1 fruit fly cellular context compared by ENCODE assay signal in genomic region chr3R:23293066-23293777, dm6.
TF ChIP-seq lines count a peak whose summit lies in the region.

No protein-coding gene starts in this region.

TF ChIP-seq in whole organism, embryonic, 481 proteins besides CTCF, POLR2A, EP300 and RAD21 (continued from another document and continues in another):
- peak; percentile 48 for TF ChIP-seq CG10543 (GFP tag; optimal IDR thresholded peaks at IDR 0.05; lab: Kevin White, UChicago)
- TF ChIP-seq mam (GFP tag; optimal IDR thresholded peaks at IDR 0.05; lab: Kevin White, UChicago) = no peak
- no peak for TF ChIP-seq CG17568 (GFP tag; optimal IDR thresholded peaks at IDR 0.05; lab: Kevin White, UChicago)
- TF ChIP-seq CG13894 (tag; optimal IDR thresholded peaks at IDR 0.05; lab: Kevin White, UChicago) = no peak
- TF ChIP-seq tgo (GFP tag; IDR thresholded peaks at IDR 0.05; lab: Robert Waterston, UW) = peak; percentile 70
- TF ChIP-seq CG43689 (GFP tag; IDR thresholded peaks at IDR 0.05; lab: Robert Waterston, UW) = no peak
- TF ChIP-seq sqz (GFP tag; optimal IDR thresholded peaks at IDR 0.05; lab: Kevin White, UChicago) = peak; percentile 48
- TF ChIP-seq CG4854 (GFP tag; optimal IDR thresholded peaks at IDR 0.05; lab: Kevin White, UChicago) = no peak
- TF ChIP-seq pum (GFP tag; optimal IDR thresholded peaks at IDR 0.05; lab: Kevin White, UChicago) = no peak
- TF ChIP-seq CG12104 (GFP tag; optimal IDR thresholded peaks at IDR 0.05; lab: Kevin White, UChicago) = no peak
- TF ChIP-seq CG10979 (tag; optimal IDR thresholded peaks at IDR 0.05; lab: Kevin White, UChicago) = peak; percentile 70
- no peak for TF ChIP-seq Bdp1 (GFP tag; optimal IDR thresholded peaks at IDR 0.05; lab: Kevin White, UChicago)
- peak; percentile 56; the same call in 2 of the 3 replicates for TF ChIP-seq H15 (GFP tag; IDR thresholded peaks at IDR 0.05; lab: Robert Waterston, UW)
- no peak for TF ChIP-seq CG1647 (GFP tag; optimal IDR thresholded peaks at IDR 0.05; lab: Kevin White, UChicago)
- no peak for TF ChIP-seq psq (GFP tag; optimal IDR thresholded peaks at IDR 0.05; lab: Kevin White, UChicago)
- peak; percentile 53 for TF ChIP-seq CG6254 (GFP tag; optimal IDR thresholded peaks at IDR 0.05; lab: Kevin White, UChicago)
- TF ChIP-seq lab (GFP tag; optimal IDR thresholded peaks at IDR 0.05; lab: Kevin White, UChicago) = peak; percentile 45
- TF ChIP-seq Ets97D (GFP tag; optimal IDR thresholded peaks at IDR 0.05; lab: Kevin White, UChicago) = no peak
- TF ChIP-seq sc (optimal IDR thresholded peaks at IDR 0.05; lab: Kevin White, UChicago) = no peak
- TF ChIP-seq sc (GFP tag; optimal IDR thresholded peaks at IDR 0.05; lab: Kevin White, UChicago) = no peak
- no peak for TF ChIP-seq vfl (GFP tag; optimal IDR thresholded peaks at IDR 0.05; lab: Kevin White, UChicago)
- TF ChIP-seq Ada2b (GFP tag; IDR thresholded peaks at IDR 0.05; lab: Robert Waterston, UW) = 0 out of 2 replicates have a peak, but pooled peaks have one; percentile 19
- TF ChIP-seq Lhr (GFP tag; optimal IDR thresholded peaks at IDR 0.05; lab: Kevin White, UChicago) = no peak
- no peak for TF ChIP-seq C15 (GFP tag; IDR thresholded peaks at IDR 0.05; lab: Robert Waterston, UW)
- TF ChIP-seq ranshi (GFP tag; IDR thresholded peaks at IDR 0.05; lab: Robert Waterston, UW) = peak; percentile 74
- peak; percentile 12 for TF ChIP-seq zf30C (GFP tag; optimal IDR thresholded peaks at IDR 0.05; lab: Kevin White, UChicago)
- peak; percentile 61 for TF ChIP-seq Xbp1 (GFP tag; optimal IDR thresholded peaks at IDR 0.05; lab: Kevin White, UChicago)
- peak; percentile 89 for TF ChIP-seq CG10321 (GFP tag; IDR thresholded peaks at IDR 0.05; lab: Robert Waterston, UW)
- no peak for TF ChIP-seq Lpt (GFP tag; optimal IDR thresholded peaks at IDR 0.05; lab: Kevin White, UChicago)
- TF ChIP-seq Nf-YC (tag; optimal IDR thresholded peaks at IDR 0.05; lab: Kevin White, UChicago) = peak; percentile 100
- TF ChIP-seq bbx (GFP tag; IDR thresholded peaks at IDR 0.05; lab: Robert Waterston, UW; ENCODE audit: partially characterized antibody) = no peak
- TF ChIP-seq CG8359 (GFP tag; optimal IDR thresholded peaks at IDR 0.05; lab: Kevin White, UChicago; ENCODE audit: borderline replicate concordance) = no peak
- TF ChIP-seq CG9437 (GFP tag; optimal IDR thresholded peaks at IDR 0.05; lab: Kevin White, UChicago) = no peak
- TF ChIP-seq CG33213 (GFP tag; optimal IDR thresholded peaks at IDR 0.05; lab: Kevin White, UChicago) = no peak
- TF ChIP-seq Rx (GFP tag; IDR thresholded peaks at IDR 0.05; lab: Robert Waterston, UW) = no peak
- no peak for TF ChIP-seq CG15269 (tag; optimal IDR thresholded peaks at IDR 0.05; lab: Kevin White, UChicago)
- no peak for TF ChIP-seq hkb (optimal IDR thresholded peaks at IDR 0.05; lab: Kevin White, UChicago)
- peak; percentile 78 for TF ChIP-seq hkb (GFP tag; IDR thresholded peaks at IDR 0.05; lab: Robert Waterston, UW)
- no peak for TF ChIP-seq CG15601 (tag; optimal IDR thresholded peaks at IDR 0.05; lab: Kevin White, UChicago)
- no peak for TF ChIP-seq CG11504 (tag; optimal IDR thresholded peaks at IDR 0.05; lab: Kevin White, UChicago)
- TF ChIP-seq Hr78 (GFP tag; optimal IDR thresholded peaks at IDR 0.05; lab: Kevin White, UChicago) = no peak
- 0 out of 2 replicates have a peak, but pooled peaks have one; percentile 9 for TF ChIP-seq CG6272 (GFP tag; IDR thresholded peaks at IDR 0.05; lab: Robert Waterston, UW)
- TF ChIP-seq CG3065 (GFP tag; optimal IDR thresholded peaks at IDR 0.05; lab: Kevin White, UChicago) = no peak
- TF ChIP-seq CG6854 (GFP tag; optimal IDR thresholded peaks at IDR 0.05; lab: Kevin White, UChicago) = no peak
- no peak for TF ChIP-seq her (GFP tag; optimal IDR thresholded peaks at IDR 0.05; lab: Kevin White, UChicago)
- TF ChIP-seq crol (GFP tag; IDR thresholded peaks at IDR 0.05; lab: Robert Waterston, UW) = no peak
- peak; percentile 45 for TF ChIP-seq CG2875 (GFP tag; optimal IDR thresholded peaks at IDR 0.05; lab: Kevin White, UChicago)
- no peak for TF ChIP-seq Tbp (GFP tag; optimal IDR thresholded peaks at IDR 0.05; lab: Kevin White, UChicago)
- peak; percentile 19 for TF ChIP-seq CG2116 (GFP tag; optimal IDR thresholded peaks at IDR 0.05; lab: Kevin White, UChicago)
- TF ChIP-seq CG14667 (GFP tag; IDR thresholded peaks at IDR 0.05; lab: Robert Waterston, UW) = peak; percentile 61; the same call in 1 of the 2 replicates
- no peak for TF ChIP-seq Atf3 (GFP tag; optimal IDR thresholded peaks at IDR 0.05; lab: Kevin White, UChicago)
- peak; percentile 84 for TF ChIP-seq CG17328 (GFP tag; IDR thresholded peaks at IDR 0.05; lab: Robert Waterston, UW)
- TF ChIP-seq stwl (tag; optimal IDR thresholded peaks at IDR 0.05; lab: Kevin White, UChicago) = no peak
- peak; percentile 47 for TF ChIP-seq gcm (GFP tag; optimal IDR thresholded peaks at IDR 0.05; lab: Kevin White, UChicago)
- no peak for TF ChIP-seq abd-A (tag; optimal IDR thresholded peaks at IDR 0.05; lab: Kevin White, UChicago)
- TF ChIP-seq CG13424 (tag; optimal IDR thresholded peaks at IDR 0.05; lab: Kevin White, UChicago) = peak; percentile 32
- TF ChIP-seq CG9932 (GFP tag; IDR thresholded peaks at IDR 0.05; lab: Robert Waterston, UW) = no peak
- no peak for TF ChIP-seq CG17186 (GFP tag; optimal IDR thresholded peaks at IDR 0.05; lab: Kevin White, UChicago)
- peak; percentile 31; the same call in 1 of the 4 replicates for TF ChIP-seq Gug (GFP tag; IDR thresholded peaks at IDR 0.05; lab: Robert Waterston, UW)
- TF ChIP-seq CG4617 (GFP tag; optimal IDR thresholded peaks at IDR 0.05; lab: Kevin White, UChicago; ENCODE audit: borderline replicate concordance) = no peak
- peak; percentile 46; the same call in 1 of the 2 replicates for TF ChIP-seq CG11696 (GFP tag; IDR thresholded peaks at IDR 0.05; lab: Robert Waterston, UW)
- no peak for TF ChIP-seq yki (optimal IDR thresholded peaks at IDR 0.05; lab: Kevin White, UChicago)
- peak; percentile 50; the same call in 1 of the 3 replicates for TF ChIP-seq dysf (GFP tag; IDR thresholded peaks at IDR 0.05; lab: Robert Waterston, UW)
- peak; percentile 55 for TF ChIP-seq Six4 (GFP tag; optimal IDR thresholded peaks at IDR 0.05; lab: Kevin White, UChicago)
- TF ChIP-seq ase (GFP tag; IDR thresholded peaks at IDR 0.05; lab: Robert Waterston, UW) = peak; percentile 49; the same call in 2 of the 3 replicates
- TF ChIP-seq Lim3 (GFP tag; IDR thresholded peaks at IDR 0.05; lab: Robert Waterston, UW) = 0 out of 2 replicates have a peak, but pooled peaks have one; percentile 19
- peak; percentile 9 for TF ChIP-seq chn (GFP tag; optimal IDR thresholded peaks at IDR 0.05; lab: Kevin White, UChicago)
- TF ChIP-seq CG2889 (GFP tag; IDR thresholded peaks at IDR 0.05; lab: Robert Waterston, UW) = no peak
- TF ChIP-seq CG13123 (GFP tag; optimal IDR thresholded peaks at IDR 0.05; lab: Kevin White, UChicago) = no peak
- no peak for TF ChIP-seq CG7963 (GFP tag; IDR thresholded peaks at IDR 0.05; lab: Robert Waterston, UW; ENCODE audit: partially characterized antibody)
- TF ChIP-seq crc (GFP tag; optimal IDR thresholded peaks at IDR 0.05; lab: Kevin White, UChicago) = no peak
- no peak for TF ChIP-seq ham (GFP tag; IDR thresholded peaks at IDR 0.05; lab: Robert Waterston, UW)
- 0 out of 3 replicates have a peak, but pooled peaks have one; percentile 48 for TF ChIP-seq z (GFP tag; IDR thresholded peaks at IDR 0.05; lab: Robert Waterston, UW)
- no peak; the same call in 2 of the 3 replicates for TF ChIP-seq Dbx (GFP tag; IDR thresholded peaks at IDR 0.05; lab: Robert Waterston, UW)
- TF ChIP-seq CG30020 (tag; optimal IDR thresholded peaks at IDR 0.05; lab: Kevin White, UChicago) = no peak
- no peak for TF ChIP-seq Kr (GFP tag; optimal IDR thresholded peaks at IDR 0.05; lab: Kevin White, UChicago)
- peak; percentile 7 for TF ChIP-seq CG30431 (GFP tag; optimal IDR thresholded peaks at IDR 0.05; lab: Kevin White, UChicago)
- TF ChIP-seq Scr (GFP tag; IDR thresholded peaks at IDR 0.05; lab: Robert Waterston, UW; ENCODE audit: partially characterized antibody) = no peak
- peak; percentile 43; the same call in 1 of the 2 replicates for TF ChIP-seq CG11085 (GFP tag; IDR thresholded peaks at IDR 0.05; lab: Robert Waterston, UW)
- no peak for TF ChIP-seq CG7271 (tag; optimal IDR thresholded peaks at IDR 0.05; lab: Kevin White, UChicago)
- TF ChIP-seq CG14014 (GFP tag; IDR thresholded peaks at IDR 0.05; lab: Robert Waterston, UW) = peak; percentile 47; the same call in 1 of the 2 replicates
- TF ChIP-seq shn (GFP tag; optimal IDR thresholded peaks at IDR 0.05; lab: Kevin White, UChicago) = no peak
- no peak for TF ChIP-seq CHES-1-like (GFP tag; optimal IDR thresholded peaks at IDR 0.05; lab: Kevin White, UChicago)
- no peak for TF ChIP-seq al (GFP tag; IDR thresholded peaks at IDR 0.05; lab: Robert Waterston, UW)
- no peak; the same call in 1 of the 2 replicates for TF ChIP-seq CG32772 (GFP tag; IDR thresholded peaks at IDR 0.05; lab: Robert Waterston, UW)
- peak; percentile 26 for TF ChIP-seq CG34376 (GFP tag; optimal IDR thresholded peaks at IDR 0.05; lab: Kevin White, UChicago)
- no peak for TF ChIP-seq Elba2 (GFP tag; optimal IDR thresholded peaks at IDR 0.05; lab: Kevin White, UChicago)
- TF ChIP-seq exex (tag; optimal IDR thresholded peaks at IDR 0.05; lab: Kevin White, UChicago) = peak; percentile 29
- TF ChIP-seq CG4424 (GFP tag; optimal IDR thresholded peaks at IDR 0.05; lab: Kevin White, UChicago) = peak; percentile 38
- TF ChIP-seq ssp (GFP tag; IDR thresholded peaks at IDR 0.05; lab: Robert Waterston, UW) = peak; percentile 38
- peak; percentile 77 for TF ChIP-seq CG1603 (tag; optimal IDR thresholded peaks at IDR 0.05; lab: Kevin White, UChicago)
- TF ChIP-seq MBD-R2 (GFP tag; IDR thresholded peaks at IDR 0.05; lab: Robert Waterston, UW) = no peak
- TF ChIP-seq br (optimal IDR thresholded peaks at IDR 0.05; lab: Kevin White, UChicago) = no peak
- no peak for TF ChIP-seq Fer3 (tag; optimal IDR thresholded peaks at IDR 0.05; lab: Kevin White, UChicago)
- no peak for TF ChIP-seq gt (GFP tag; IDR thresholded peaks at IDR 0.05; lab: Robert Waterston, UW)
- TF ChIP-seq Atf-2 (GFP tag; optimal IDR thresholded peaks at IDR 0.05; lab: Kevin White, UChicago) = no peak
- no peak for TF ChIP-seq CrebB (tag; optimal IDR thresholded peaks at IDR 0.05; lab: Kevin White, UChicago)
- peak; percentile 33 for TF ChIP-seq tin (GFP tag; optimal IDR thresholded peaks at IDR 0.05; lab: Kevin White, UChicago)
- no peak for TF ChIP-seq MESR4 (GFP tag; optimal IDR thresholded peaks at IDR 0.05; lab: Kevin White, UChicago)
- peak; percentile 77 for TF ChIP-seq gem (tag; optimal IDR thresholded peaks at IDR 0.05; lab: Kevin White, UChicago)
- TF ChIP-seq CG18011 (GFP tag; optimal IDR thresholded peaks at IDR 0.05; lab: Kevin White, UChicago) = no peak
- no peak for TF ChIP-seq Myb (GFP tag; optimal IDR thresholded peaks at IDR 0.05; lab: Kevin White, UChicago)
- TF ChIP-seq CG6654 (GFP tag; optimal IDR thresholded peaks at IDR 0.05; lab: Kevin White, UChicago) = no peak
- peak; percentile 40 for TF ChIP-seq CG10209 (GFP tag; optimal IDR thresholded peaks at IDR 0.05; lab: Kevin White, UChicago)
- TF ChIP-seq Asciz (GFP tag; optimal IDR thresholded peaks at IDR 0.05; lab: Kevin White, UChicago) = peak; percentile 3
- TF ChIP-seq CG2129 (GFP tag; IDR thresholded peaks at IDR 0.05; lab: Robert Waterston, UW; ENCODE audit: partially characterized antibody) = no peak
- no peak for TF ChIP-seq CG15696 (tag; optimal IDR thresholded peaks at IDR 0.05; lab: Kevin White, UChicago)
- no peak for TF ChIP-seq gsb (GFP tag; IDR thresholded peaks at IDR 0.05; lab: Robert Waterston, UW)
- peak; percentile 21 to 29 for TF ChIP-seq Pdp1 (GFP tag; optimal IDR thresholded peaks at IDR 0.05; lab: Kevin White, UChicago)
- peak; percentile 15 for TF ChIP-seq CG4282 (GFP tag; optimal IDR thresholded peaks at IDR 0.05; lab: Kevin White, UChicago)
- TF ChIP-seq usp (GFP tag; optimal IDR thresholded peaks at IDR 0.05; lab: Kevin White, UChicago) = no peak
- TF ChIP-seq Max (GFP tag; optimal IDR thresholded peaks at IDR 0.05; lab: Kevin White, UChicago) = peak; percentile 41
- TF ChIP-seq ato (GFP tag; IDR thresholded peaks at IDR 0.05; lab: Robert Waterston, UW; ENCODE audit: partially characterized antibody) = no peak
- TF ChIP-seq Stat92E (GFP tag; optimal IDR thresholded peaks at IDR 0.05; lab: Kevin White, UChicago) = no peak
- TF ChIP-seq CG3407 (GFP tag; optimal IDR thresholded peaks at IDR 0.05; lab: Kevin White, UChicago) = peak; percentile 34
- TF ChIP-seq slou (GFP tag; optimal IDR thresholded peaks at IDR 0.05; lab: Kevin White, UChicago) = no peak
- TF ChIP-seq wor (GFP tag; IDR thresholded peaks at IDR 0.05; lab: Robert Waterston, UW) = peak; percentile 61
- TF ChIP-seq Nf-YA (GFP tag; IDR thresholded peaks at IDR 0.05; lab: Robert Waterston, UW) = peak; percentile 82
- no peak for TF ChIP-seq sug (tag; optimal IDR thresholded peaks at IDR 0.05; lab: Kevin White, UChicago)
- no peak for TF ChIP-seq prd (optimal IDR thresholded peaks at IDR 0.05; lab: Kevin White, UChicago)
- TF ChIP-seq prd (GFP tag; IDR thresholded peaks at IDR 0.05; lab: Robert Waterston, UW) = peak; percentile 79; the same call in 2 of the 3 replicates
- TF ChIP-seq cg (GFP tag; optimal IDR thresholded peaks at IDR 0.05; lab: Kevin White, UChicago) = peak; percentile 98
- TF ChIP-seq CG3847 (GFP tag; IDR thresholded peaks at IDR 0.05; lab: Robert Waterston, UW) = peak; percentile 38
- peak; percentile 58 for TF ChIP-seq CG30403 (GFP tag; optimal IDR thresholded peaks at IDR 0.05; lab: Kevin White, UChicago)
- no peak for TF ChIP-seq CG10462 (GFP tag; optimal IDR thresholded peaks at IDR 0.05; lab: Kevin White, UChicago)
- peak; percentile 14 for TF ChIP-seq CG31388 (GFP tag; optimal IDR thresholded peaks at IDR 0.05; lab: Kevin White, UChicago)
- TF ChIP-seq sna (GFP tag; IDR thresholded peaks at IDR 0.05; lab: Robert Waterston, UW; ENCODE audit: partially characterized antibody) = 0 out of 2 replicates have a peak, but pooled peaks have one; percentile 35
- TF ChIP-seq Sry-β (GFP tag; optimal IDR thresholded peaks at IDR 0.05; lab: Kevin White, UChicago) = no peak
- no peak for TF ChIP-seq sob (GFP tag; IDR thresholded peaks at IDR 0.05; lab: Robert Waterston, UW)
- TF ChIP-seq nmo (GFP tag; optimal IDR thresholded peaks at IDR 0.05; lab: Kevin White, UChicago) = peak; percentile 40
- TF ChIP-seq Ptx1 (GFP tag; IDR thresholded peaks at IDR 0.05; lab: Robert Waterston, UW) = peak; percentile 63
- peak; percentile 52 for TF ChIP-seq CG7839 (tag; optimal IDR thresholded peaks at IDR 0.05; lab: Kevin White, UChicago)
